Worm (Caenorhabditis elegans): ENCODE measurements around the gene irld-51.

- TF ChIP-seq mdl-1 (tag; optimal IDR thresholded peaks at IDR 0.05) (no peak), sdz-12 (GFP tag; optimal IDR thresholded peaks at IDR 0.05) (no peak), ZK546.5 (tag; optimal IDR thresholded peaks at IDR 0.05) (no peak), Y5F2A.4 (GFP tag; optimal IDR thresholded peaks at IDR 0.05) (no peak), dve-1 (tag; optimal IDR thresholded peaks at IDR 0.05; ENCODE audit: insufficient read depth) (no peak), ceh-28 (tag; optimal IDR thresholded peaks at IDR 0.05) (no peak), dpl-1 (GFP tag; optimal IDR thresholded peaks at IDR 0.05) (no peak), lin-13 (GFP tag; optimal IDR thresholded peaks at IDR 0.05) (no peak), unc-62 (GFP tag; optimal IDR thresholded peaks at IDR 0.05 in 1 of 2) (no peak), unc-62 (tag; optimal IDR thresholded peaks at IDR 0.05) (no peak), nhr-28 (tag; optimal IDR thresholded peaks at IDR 0.05) (no peak), nhr-237 (tag; optimal IDR thresholded peaks at IDR 0.05) (no peak), fos-1 (tag; optimal IDR thresholded peaks at IDR 0.05) (no peak)
Observed at ce11 chrII:3002211-3002610, 49.7 kb upstream of the irld-51 start, which contains the start of gene lido-10.
